Fruit fly (Drosophila melanogaster) whole organism, embryonic: ENCODE measurements around the gene WDR79.
A peak's percentile ranks its signal among the peaks of the same experiment; 100 is the strongest.

ENCODE experiments used
- Aef1 ChIP-seq: fragments of 200-800 bp; sonication (Bioruptor generic); IDR thresholded peaks from 3 replicates; pipeline ENCODE4 v1.3.6; 2022; ENCODE audit warnings: missing biosample characterization, missing genetic modification characterization
- Bgb ChIP-seq: fragments of 200-800 bp; sonication (Bioruptor generic); IDR thresholded peaks from 2 replicates; pipeline ENCODE4 v1.3.6; 2022; ENCODE audit warnings: missing biosample characterization, missing genetic modification characterization; ENCODE audit not compliant: partially characterized antibody
- Blimp-1 ChIP-seq: fragments of 200-800 bp; sonication (Bioruptor generic); optimal IDR thresholded peaks from 3 replicates; lab custom pipeline; 2018; ENCODE audit warnings: missing biosample characterization, missing genetic modification characterization, mild to moderate bottlenecking, moderate library complexity, missing genetic modification reagents
- CG10147 ChIP-seq: fragments of 200-800 bp; sonication (Bioruptor generic); optimal IDR thresholded peaks from 2 replicates; lab custom pipeline; 2019; ENCODE audit warnings: missing biosample characterization, mild to moderate bottlenecking, missing genetic modification characterization, moderate library complexity
- CG10267 ChIP-seq: fragments of 200-800 bp; sonication (Bioruptor generic); optimal IDR thresholded peaks from 2 replicates; lab custom pipeline; 2018; ENCODE audit warnings: missing biosample characterization, mild to moderate bottlenecking, missing genetic modification characterization, moderate library complexity
- CG12104 ChIP-seq: fragments of 200-800 bp; sonication (Bioruptor generic); optimal IDR thresholded peaks from 3 replicates; lab custom pipeline; 2016; ENCODE audit warnings: missing biosample characterization, missing genetic modification characterization
- CG12391 ChIP-seq: fragments of 200-800 bp; sonication (Bioruptor generic); optimal IDR thresholded peaks from 3 replicates; lab custom pipeline; 2018; ENCODE audit warnings: missing biosample characterization, mild to moderate bottlenecking, missing genetic modification characterization, moderate library complexity
- CG14710 ChIP-seq: fragments of 200-800 bp; sonication (Bioruptor generic); optimal IDR thresholded peaks from 3 replicates; lab custom pipeline; 2019; ENCODE audit warnings: missing biosample characterization, mild to moderate bottlenecking, missing genetic modification characterization, moderate library complexity
- CG15073 ChIP-seq: fragments of 200-800 bp; sonication (Bioruptor generic); optimal IDR thresholded peaks from 2 replicates; lab custom pipeline; 2016; ENCODE audit warnings: missing biosample characterization, missing genetic modification characterization
- CG15601 ChIP-seq: fragments of 200-800 bp; sonication (Bioruptor generic); optimal IDR thresholded peaks from 3 replicates; lab custom pipeline; 2019; ENCODE audit warnings: missing biosample characterization, mild to moderate bottlenecking, missing genetic modification characterization, moderate library complexity
- CG16813 ChIP-seq: fragments of 200-800 bp; sonication (Bioruptor generic); IDR thresholded peaks from 3 replicates; pipeline ENCODE4 v1.3.6; 2022; ENCODE audit warnings: missing biosample characterization, missing genetic modification characterization; ENCODE audit not compliant: partially characterized antibody
- CG17912 ChIP-seq: fragments of 200-800 bp; sonication (Bioruptor generic); optimal IDR thresholded peaks from 2 replicates; lab custom pipeline; 2018; ENCODE audit warnings: missing biosample characterization, mild to moderate bottlenecking, missing genetic modification characterization
- CG1792 ChIP-seq: fragments of 200-800 bp; sonication (Bioruptor generic); optimal IDR thresholded peaks from 2 replicates; lab custom pipeline; 2016; ENCODE audit warnings: missing biosample characterization, missing genetic modification characterization
- CG2116 ChIP-seq: fragments of 200-800 bp; sonication (Bioruptor generic); optimal IDR thresholded peaks from 3 replicates; lab custom pipeline; 2018; ENCODE audit warnings: missing biosample characterization, mild to moderate bottlenecking, missing genetic modification characterization
- CG2199 ChIP-seq: fragments of 200-800 bp; sonication (Bioruptor generic); IDR thresholded peaks from 3 replicates; pipeline ENCODE4 v1.3.6; 2022; ENCODE audit warnings: missing biosample characterization, missing genetic modification characterization
- CG30020 ChIP-seq: fragments of 200-800 bp; optimal IDR thresholded peaks from 2 replicates; lab custom pipeline; 2019; ENCODE audit warnings: missing biosample characterization, mild to moderate bottlenecking, missing genetic modification characterization, moderate library complexity
- CG32772 ChIP-seq: fragments of 200-800 bp; sonication (Bioruptor generic); IDR thresholded peaks from 2 replicates; pipeline ENCODE4 v1.3.6; 2022; ENCODE audit warnings: missing biosample characterization, missing genetic modification characterization
- CG33213 ChIP-seq: fragments of 200-800 bp; sonication (Bioruptor generic); optimal IDR thresholded peaks from 3 replicates; lab custom pipeline; 2016; ENCODE audit warnings: missing biosample characterization, missing genetic modification characterization
- CG34422 ChIP-seq: fragments of 200-800 bp; sonication (Bioruptor generic); IDR thresholded peaks from 3 replicates; pipeline ENCODE4 v1.3.6; 2022; ENCODE audit warnings: missing biosample characterization, missing genetic modification characterization
- CG4328 ChIP-seq: fragments of 200-800 bp; sonication (Bioruptor generic); optimal IDR thresholded peaks from 3 replicates; lab custom pipeline; 2017; ENCODE audit warnings: missing biosample characterization, missing genetic modification reagents, missing genetic modification characterization
- CG5953 ChIP-seq: fragments of 200-800 bp; sonication (Bioruptor generic); IDR thresholded peaks from 2 replicates; pipeline ENCODE4 v1.3.6; 2022; ENCODE audit warnings: missing biosample characterization, missing genetic modification characterization
- CG7357 ChIP-seq: fragments of 200-800 bp; sonication (Bioruptor generic); IDR thresholded peaks from 3 replicates; pipeline ENCODE4 v1.3.6; 2022; ENCODE audit warnings: missing biosample characterization, missing genetic modification characterization
- CG8359 ChIP-seq: fragments of 200-800 bp; sonication (Bioruptor generic); optimal IDR thresholded peaks from 2 replicates; lab custom pipeline; 2017; ENCODE audit warnings: missing biosample characterization, mild to moderate bottlenecking, missing genetic modification characterization, borderline replicate concordance
- D ChIP-seq, 2 experiments: fragments of 200-800 bp in 1 of 2; fragments of >200 bp in 1 of 2; sonication (Bioruptor generic) in 1 of 2; optimal IDR thresholded peaks; 2 replicates in 1 of 2; 3 replicates in 1 of 2; lab custom pipeline; 2017; ENCODE audit warnings: mild to moderate bottlenecking in 1 of 2, missing biosample characterization in 1 of 2, missing genetic modification characterization in 1 of 2, missing genetic modification reagents in 1 of 2
- Elba2 ChIP-seq: fragments of 200-800 bp; sonication (Bioruptor generic); optimal IDR thresholded peaks from 3 replicates; lab custom pipeline; 2016; ENCODE audit warnings: missing biosample characterization, missing genetic modification characterization
- Fer2 ChIP-seq: fragments of 200-800 bp; sonication (Bioruptor generic); optimal IDR thresholded peaks from 2 replicates; lab custom pipeline; 2018; ENCODE audit warnings: missing biosample characterization, mild to moderate bottlenecking, missing genetic modification characterization, moderate library complexity
- Fer3 ChIP-seq: fragments of 200-800 bp; sonication (Bioruptor generic); optimal IDR thresholded peaks from 2 replicates; lab custom pipeline; 2018; ENCODE audit warnings: missing biosample characterization, mild to moderate bottlenecking, missing genetic modification characterization, moderate library complexity
- Gsc ChIP-seq: fragments of 200-800 bp; sonication (Bioruptor generic); IDR thresholded peaks from 2 replicates; pipeline ENCODE4 v1.3.6; 2022; ENCODE audit warnings: missing biosample characterization, missing genetic modification characterization
- Hr3 ChIP-seq: fragments of 200-800 bp; sonication (Bioruptor generic); optimal IDR thresholded peaks from 3 replicates; lab custom pipeline; 2016; ENCODE audit warnings: missing biosample characterization, missing genetic modification characterization
- Hr78 ChIP-seq, 2 experiments: fragments of 200-800 bp in 1 of 2; fragments of >200 bp in 1 of 2; sonication (Bioruptor generic) in 1 of 2; optimal IDR thresholded peaks; 2 replicates each; lab custom pipeline; 2017 to 2019; ENCODE audit warnings: missing biosample characterization in 2 of 2, missing genetic modification characterization in 2 of 2, mild to moderate bottlenecking in 1 of 2, moderate library complexity in 1 of 2
- NC2β ChIP-seq: fragments of 200-800 bp; sonication (Bioruptor generic); optimal IDR thresholded peaks from 2 replicates; lab custom pipeline; 2016; ENCODE audit warnings: missing biosample characterization, missing genetic modification characterization
- Rx ChIP-seq: fragments of 200-800 bp; sonication (Bioruptor generic); IDR thresholded peaks from 2 replicates; pipeline ENCODE4 v1.3.6; 2022; ENCODE audit warnings: missing biosample characterization, missing genetic modification characterization
- Spps ChIP-seq: fragments of 200-800 bp; sonication (Bioruptor generic); optimal IDR thresholded peaks from 2 replicates; lab custom pipeline; 2018; ENCODE audit warnings: missing biosample characterization, mild to moderate bottlenecking, missing genetic modification characterization
- Stat92E ChIP-seq, 3 experiments: fragments of >200 bp in 2 of 3; fragments of 200-800 bp in 1 of 3; sonication (Bioruptor generic) in 1 of 3; optimal IDR thresholded peaks; 2 replicates each; lab custom pipeline; 2017 to 2019; ENCODE audit warnings: missing biosample characterization in 3 of 3, missing genetic modification characterization in 3 of 3, mild to moderate bottlenecking in 1 of 3, moderate library complexity in 1 of 3
- al ChIP-seq: fragments of 200-800 bp; sonication (Bioruptor generic); IDR thresholded peaks from 2 replicates; pipeline ENCODE4 v1.3.6; 2022; ENCODE audit warnings: missing biosample characterization, missing genetic modification characterization
- esg ChIP-seq: fragments of 200-800 bp; sonication (Bioruptor generic); conservative IDR thresholded peaks from 2 replicates; pipeline ENCODE4 v1.3.6; 2022; ENCODE audit warnings: missing biosample characterization, missing genetic modification characterization
- fd96Cb ChIP-seq: fragments of 200-800 bp; sonication (Bioruptor generic); optimal IDR thresholded peaks from 2 replicates; lab custom pipeline; 2018; ENCODE audit warnings: missing biosample characterization, mild to moderate bottlenecking, missing genetic modification characterization, moderate library complexity
- her ChIP-seq: fragments of 200-800 bp; sonication (Bioruptor generic); optimal IDR thresholded peaks from 2 replicates; lab custom pipeline; 2016; ENCODE audit warnings: missing biosample characterization, missing genetic modification characterization
- kah ChIP-seq: fragments of 200-800 bp; sonication (Bioruptor generic); optimal IDR thresholded peaks from 2 replicates; lab custom pipeline; 2018; ENCODE audit warnings: missing biosample characterization, mild to moderate bottlenecking, missing genetic modification characterization
- lmd ChIP-seq: fragments of 200-800 bp; sonication (Bioruptor generic); IDR thresholded peaks from 2 replicates; pipeline ENCODE4 v1.3.6; 2022; ENCODE audit warnings: missing biosample characterization, missing genetic modification characterization
- mirr ChIP-seq: fragments of 200-800 bp; sonication (Bioruptor generic); optimal IDR thresholded peaks from 3 replicates; lab custom pipeline; 2018; ENCODE audit warnings: missing biosample characterization, mild to moderate bottlenecking, missing genetic modification characterization
- nerfin-2 ChIP-seq: fragments of 200-800 bp; sonication (Bioruptor generic); IDR thresholded peaks from 2 replicates; pipeline ENCODE4 v1.3.6; 2022; ENCODE audit warnings: missing biosample characterization, missing genetic modification characterization; ENCODE audit not compliant: partially characterized antibody
- onecut ChIP-seq: fragments of 200-800 bp; sonication (Bioruptor generic); IDR thresholded peaks from 2 replicates; pipeline ENCODE4 v1.3.6; 2022; ENCODE audit warnings: missing biosample characterization, missing genetic modification characterization
- phol ChIP-seq: fragments of 200-800 bp; sonication (Bioruptor generic); optimal IDR thresholded peaks from 3 replicates; lab custom pipeline; 2018; ENCODE audit warnings: missing biosample characterization, mild to moderate bottlenecking, missing genetic modification characterization, moderate library complexity
- run ChIP-seq: fragments of 200-800 bp; sonication (Bioruptor generic); optimal IDR thresholded peaks from 3 replicates; lab custom pipeline; 2018; ENCODE audit warnings: missing biosample characterization, mild to moderate bottlenecking, missing genetic modification characterization
- sisA ChIP-seq: fragments of 200-800 bp; sonication (Bioruptor generic); IDR thresholded peaks from 2 replicates; pipeline ENCODE4 v1.3.6; 2022; ENCODE audit warnings: missing biosample characterization, missing genetic modification characterization
- usp ChIP-seq: fragments of >200 bp; optimal IDR thresholded peaks from 2 replicates; lab custom pipeline; 2017; ENCODE audit warnings: missing biosample characterization, missing genetic modification characterization

Gene WDR79

DNA sequence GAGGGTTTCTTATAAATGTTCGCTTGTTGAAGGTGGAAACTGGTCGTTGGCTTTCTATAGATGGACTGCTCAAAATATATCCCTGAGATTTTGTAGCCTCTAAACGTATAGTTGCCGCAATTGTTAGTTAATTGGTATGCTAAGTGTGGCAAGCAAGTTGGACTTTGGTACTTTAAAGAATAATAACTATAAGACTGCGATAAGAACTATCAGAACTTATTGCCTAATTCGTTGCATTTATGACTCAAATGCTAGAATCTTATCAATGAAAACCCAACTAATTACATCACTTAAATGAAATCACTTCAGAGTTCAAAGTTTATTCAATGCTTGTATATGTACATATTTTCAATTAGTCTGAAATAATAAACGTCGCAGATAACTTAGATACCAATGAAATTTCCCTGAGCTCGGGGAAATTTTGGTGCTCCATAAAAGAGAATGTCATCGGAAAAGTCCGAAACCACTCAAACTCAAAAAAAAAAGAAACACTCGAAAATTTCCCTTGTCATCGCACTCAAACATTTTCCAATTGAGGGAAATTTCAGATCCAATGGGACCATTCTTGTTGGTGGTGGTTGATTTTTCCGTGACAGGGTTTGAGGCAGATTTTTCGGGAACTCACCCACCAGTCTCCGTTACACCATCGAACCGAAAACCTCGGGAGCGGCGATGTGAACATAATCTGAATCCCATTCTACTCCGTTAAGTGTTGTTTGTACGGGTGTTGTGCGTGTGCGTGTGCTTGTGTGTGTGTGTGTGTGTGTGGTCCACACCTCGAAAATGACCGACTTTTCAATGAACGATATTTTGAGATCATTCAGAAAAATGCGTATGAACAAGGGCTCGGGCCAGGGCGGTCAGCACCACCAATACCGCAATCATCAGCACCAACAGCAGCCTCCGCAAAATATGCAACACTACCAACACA is 36.5 kb downstream of the WDR79 start, which contains the start of gene CG45075 (continued):
- TF ChIP-seq CG10147 (GFP tag; lab: Kevin White, UChicago) (no peak), CG30020 (no peak), Hr78 (GFP tag; optimal IDR thresholded peaks at IDR 0.05; lab: Kevin White, UChicago) (peak in 1 of 2 experiments; percentile 69), CG33213 (GFP tag; lab: Kevin White, UChicago) (no peak), CG15073 (GFP tag; lab: Kevin White, UChicago) (no peak), CG12104 (GFP tag; lab: Kevin White, UChicago) (no peak), mirr (GFP tag; lab: Kevin White, UChicago) (no peak), lmd (GFP tag; lab: Robert Waterston, UW) (no peak), usp (GFP tag; lab: Kevin White, UChicago) (no peak), CG10267 (tag; lab: Kevin White, UChicago) (peak; percentile 10), CG4328 (GFP tag; lab: Kevin White, UChicago) (no peak), kah (no peak), D (optimal IDR thresholded peaks at IDR 0.05; lab: Kevin White, UChicago) (no peak), D (GFP tag; optimal IDR thresholded peaks at IDR 0.05; lab: Kevin White, UChicago) (no peak), Bgb (no peak; the same call in 1 of the 2 replicates), Elba2 (GFP tag; lab: Kevin White, UChicago) (no peak), CG15601 (tag; lab: Kevin White, UChicago) (peak; percentile 30), Fer3 (no peak), onecut (peak; percentile 31; the same call in 1 of the 2 replicates), her (GFP tag; lab: Kevin White, UChicago) (peak; percentile 26), CG16813 (GFP tag; lab: Robert Waterston, UW) (no peak), CG7357 (GFP tag; lab: Robert Waterston, UW) (no peak), Blimp-1 (peak; percentile 20), CG34422 (GFP tag; lab: Robert Waterston, UW) (0 out of 3 replicates have a peak, but pooled peaks have one; percentile 37), Spps (tag; lab: Kevin White, UChicago) (no peak), sisA (GFP tag; lab: Robert Waterston, UW) (no peak), Rx (GFP tag; lab: Robert Waterston, UW) (no peak), esg (GFP tag; lab: Robert Waterston, UW) (no peak), CG12391 (tag; lab: Kevin White, UChicago) (no peak), phol (no peak), CG2199 (GFP tag; lab: Robert Waterston, UW) (0 out of 3 replicates have a peak, but pooled peaks have one; percentile 11), CG14710 (tag; lab: Kevin White, UChicago) (peak; percentile 0), CG8359 (no peak), CG17912 (GFP tag; lab: Kevin White, UChicago) (no peak), Aef1 (no peak), CG2116 (GFP tag; lab: Kevin White, UChicago) (no peak), CG5953 (GFP tag; lab: Robert Waterston, UW) (0 out of 2 replicates have a peak, but pooled peaks have one; percentile 24), al (no peak), CG32772 (GFP tag; lab: Robert Waterston, UW) (no peak), CG1792 (GFP tag; lab: Kevin White, UChicago) (no peak), run (no peak), NC2β (GFP tag; lab: Kevin White, UChicago) (no peak), Fer2 (no peak), fd96Cb (tag; lab: Kevin White, UChicago) (no peak), Hr3 (GFP tag; lab: Kevin White, UChicago) (no peak), Stat92E (GFP tag; optimal IDR thresholded peaks at IDR 0.05; lab: Kevin White, UChicago) (peak in 1 of 3 experiments; percentile 27), nerfin-2 (no peak), Gsc (GFP tag; lab: Robert Waterston, UW) (no peak)
